Worm (Caenorhabditis elegans) whole organism, dauer: ENCODE measurements around the gene Y70C5B.2.
"Not testable (repeated sequence)": the region's sequence is repeated elsewhere in the genome, so short reads cannot be mapped to it uniquely, and the experiment has no call there.

Experiments
- unc-62 ChIP-seq: sonication (generic microtip); optimal IDR thresholded peaks from 2 replicates; lab custom pipeline; 2017; ENCODE audit warnings: missing biosample characterization, missing genetic modification reagents, missing genetic modification characterization

Y70C5B.2 gene

DNA sequence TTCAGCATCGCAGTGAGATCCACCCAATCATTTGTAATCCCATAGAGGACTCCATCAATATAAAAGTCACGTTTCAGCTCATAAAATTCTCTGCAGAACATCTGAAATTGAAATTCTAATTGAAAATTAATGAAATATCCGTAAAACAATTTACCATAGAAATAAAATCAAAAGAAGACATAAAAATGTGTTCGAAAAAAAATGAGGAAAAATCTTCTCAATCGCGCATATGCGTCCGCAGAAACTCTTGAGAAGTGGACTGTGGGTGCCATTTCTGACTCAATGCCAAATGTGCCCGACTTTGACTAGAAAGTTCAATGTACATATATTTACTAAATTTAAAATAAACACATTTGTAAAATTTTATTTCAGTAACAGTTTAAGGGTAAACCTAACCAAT is 7.8 kb upstream of the Y70C5B.2 start, which contains the start of gene F14F8.9:
Gene F14F8.9, minus strand, starts transcription at position 101 of the 400 bp plus-strand sequence.
- TF ChIP-seq unc-62 (GFP tag; lab: Kevin White, UChicago): no peak

DNA sequence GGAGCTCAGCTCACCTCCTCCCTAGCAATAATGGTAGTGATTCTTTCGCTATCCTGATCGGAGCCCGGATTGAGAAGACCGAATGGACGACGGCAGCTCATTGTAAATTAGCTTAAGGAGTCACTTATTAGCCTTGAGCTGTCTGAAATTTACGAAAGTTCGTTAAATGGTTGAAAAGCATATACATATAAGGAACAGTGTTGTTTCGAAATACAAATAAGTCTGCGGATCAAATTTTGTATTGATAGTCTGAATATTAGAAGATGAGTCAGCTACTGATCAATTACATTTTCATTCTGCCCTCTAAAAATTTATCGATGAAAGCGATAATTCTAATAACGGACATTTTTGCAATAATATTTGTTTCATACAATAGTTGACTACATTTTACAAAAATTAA is 5.9 kb upstream of the Y70C5B.2 start, which contains the start of gene F14F8.14:
Gene F14F8.14, minus strand, starts transcription at position 101 of the 400 bp plus-strand sequence.
- no peak for TF ChIP-seq unc-62 (GFP tag; lab: Kevin White, UChicago)

DNA sequence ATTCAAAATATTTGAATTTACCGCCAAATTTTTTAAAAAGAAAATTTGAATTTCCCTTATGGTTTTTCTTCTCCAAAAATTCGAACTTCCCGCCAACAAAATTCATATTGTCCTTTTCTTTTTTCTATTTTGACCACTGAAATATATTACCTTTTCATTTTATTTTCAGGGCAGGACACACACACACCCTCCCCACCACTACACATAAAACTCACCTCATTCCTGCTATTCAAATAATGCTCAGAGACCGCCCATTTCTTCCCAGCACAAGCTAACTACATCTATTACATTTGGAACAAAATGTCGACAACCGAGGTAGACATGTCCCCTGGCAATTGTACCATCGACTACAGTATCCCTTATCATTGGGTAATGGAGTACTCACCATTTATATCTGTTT is 6.5 kb downstream of the Y70C5B.2 start, which contains the start of gene W06G6.15:
Gene W06G6.15, plus strand, starts transcription at position 301 of the 400 bp plus-strand sequence.
- TF ChIP-seq unc-62 (GFP tag; lab: Kevin White, UChicago): not testable (repeated sequence)

DNA sequence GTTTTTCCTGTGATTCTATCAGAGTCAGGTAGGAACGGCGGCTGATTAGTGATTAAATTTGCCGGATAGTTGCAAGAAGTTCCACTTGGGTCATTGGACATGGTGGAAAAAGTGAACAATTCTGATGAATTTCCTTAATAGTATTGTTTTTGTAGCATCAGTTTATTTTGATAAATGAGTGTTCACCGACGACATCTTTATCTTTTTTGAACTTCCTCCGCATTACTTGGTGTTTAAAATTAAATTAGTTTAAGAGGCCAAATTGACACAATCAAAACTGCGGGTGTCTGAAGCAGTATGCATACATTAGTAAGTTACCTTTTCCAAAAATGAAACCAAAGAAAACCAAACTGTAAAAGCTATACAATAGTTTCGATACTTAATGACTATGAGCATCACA is 11.5 kb downstream of the Y70C5B.2 start, which contains the start of gene W06G6.11:
Gene W06G6.11, minus strand, starts transcription at position 101 of the 400 bp plus-strand sequence.
- not testable (repeated sequence) for TF ChIP-seq unc-62 (GFP tag; lab: Kevin White, UChicago)

DNA sequence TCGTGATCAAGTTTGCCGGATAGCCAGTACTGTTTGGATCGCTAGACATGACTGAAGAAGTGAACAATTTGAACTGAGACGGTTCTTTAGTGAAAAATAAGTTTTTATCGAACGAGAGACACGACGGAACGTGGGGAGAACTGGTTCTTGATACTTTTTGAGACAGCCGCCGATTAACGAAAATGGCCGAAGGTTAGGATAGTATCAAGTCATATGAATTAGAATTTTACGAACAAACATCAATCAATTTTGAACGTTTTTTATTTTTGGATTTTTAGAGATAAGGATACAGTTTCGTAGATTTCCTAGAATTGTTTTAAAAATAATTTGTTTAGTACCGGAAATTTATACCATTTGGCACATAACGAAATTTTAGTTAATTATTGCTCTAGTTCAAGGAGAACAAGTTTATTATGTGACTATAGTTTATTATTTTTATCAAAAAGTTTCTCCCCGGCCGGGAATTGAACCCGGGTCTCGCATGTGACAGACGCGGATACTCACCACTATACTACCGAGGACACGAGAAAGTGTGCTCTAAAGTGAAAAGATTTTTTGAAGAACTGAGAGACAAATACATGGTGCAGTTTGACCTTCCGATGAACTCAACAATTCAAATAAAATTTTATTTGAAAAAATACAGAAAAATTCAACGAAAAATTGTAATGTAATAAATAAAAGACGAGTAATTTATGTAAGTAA is 12.2 kb downstream of the Y70C5B.2 start, which contains the start of gene W06G6.20:
Gene W06G6.20, minus strand, starts transcription at position 51 of the 702 bp plus-strand sequence.
- TF ChIP-seq unc-62 (GFP tag; lab: Kevin White, UChicago): no peak

DNA sequence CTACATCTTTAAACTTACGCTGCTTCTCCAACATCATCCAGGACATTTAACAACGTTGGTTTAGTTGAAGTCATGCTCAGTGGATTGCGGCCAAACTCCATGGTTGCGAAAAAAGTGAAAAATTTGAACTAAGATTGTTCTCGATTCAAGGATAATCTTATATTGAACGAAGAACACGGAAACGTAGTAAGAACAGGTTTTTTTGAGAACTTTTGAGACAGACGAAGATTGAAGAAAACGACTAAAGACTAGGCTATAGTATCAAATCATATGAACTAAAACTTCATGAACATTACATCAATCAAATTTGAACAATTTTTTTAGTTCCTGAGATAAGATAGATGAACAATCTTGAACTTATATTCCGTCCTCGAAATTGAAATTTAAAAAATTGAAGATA is 13.6 kb downstream of the Y70C5B.2 start, which contains the start of gene W06G6.10:
Gene W06G6.10, minus strand, starts transcription at position 101 of the 400 bp plus-strand sequence.
- no peak for TF ChIP-seq unc-62 (GFP tag; lab: Kevin White, UChicago)

DNA sequence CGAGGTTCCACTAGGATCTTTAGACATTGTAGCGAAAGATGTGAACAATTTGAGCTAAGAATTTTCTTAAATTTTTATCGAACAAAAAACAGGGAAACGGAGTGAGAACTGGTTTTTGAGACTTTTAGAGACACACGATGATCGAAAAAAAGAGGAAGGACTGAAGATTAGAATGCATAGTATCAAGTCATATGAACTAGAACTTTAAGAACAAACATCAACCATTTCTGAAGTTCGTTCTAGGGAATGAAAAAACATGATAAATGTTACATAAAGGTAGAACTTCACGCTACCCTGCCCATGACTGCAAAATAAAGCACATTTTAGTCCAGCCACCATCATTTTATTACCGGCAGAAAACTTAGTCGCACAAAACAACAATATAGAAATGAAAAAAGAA is 14.3 kb downstream of the Y70C5B.2 start, which contains the start of gene W06G6.9:
Gene W06G6.9, minus strand, starts transcription at position 101 of the 400 bp plus-strand sequence.
- no peak for TF ChIP-seq unc-62 (GFP tag; lab: Kevin White, UChicago)

DNA sequence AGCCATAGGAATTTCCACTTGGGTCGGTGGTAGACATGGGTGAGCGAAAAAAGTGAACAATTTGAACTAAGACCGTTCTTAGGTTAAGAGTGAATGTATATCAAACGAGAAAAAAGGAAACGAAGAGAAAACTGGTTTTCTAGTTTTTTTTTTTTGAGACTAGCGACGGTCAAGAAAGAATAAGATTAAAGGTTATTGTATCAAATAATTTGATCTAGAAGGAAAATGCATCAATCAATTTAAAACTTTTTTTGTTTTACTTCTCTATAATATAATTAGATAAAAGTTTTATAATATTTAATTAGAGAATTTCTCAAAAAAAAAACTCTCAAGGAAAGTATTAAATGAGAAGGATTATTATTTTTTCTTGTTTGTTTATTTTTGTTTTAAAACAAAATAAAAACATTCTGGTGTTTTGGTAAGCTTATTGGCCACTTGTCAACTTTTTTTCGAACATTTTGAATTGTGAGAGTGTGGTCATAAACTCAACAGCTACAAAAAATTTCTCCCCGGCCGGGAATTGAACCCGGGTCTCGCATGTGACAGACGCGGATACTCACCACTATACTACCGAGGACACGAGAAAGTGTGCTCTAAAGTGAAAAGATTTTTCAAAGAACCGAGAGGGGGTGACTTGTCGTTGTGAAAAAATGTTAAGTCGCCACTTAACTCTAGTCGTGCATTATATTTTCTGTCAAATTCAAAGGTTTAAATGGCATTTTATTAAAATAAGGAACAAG is 15.3 kb downstream of the Y70C5B.2 start, which contains the start of gene W06G6.17:
Gene W06G6.17, minus strand, starts transcription at position 51 of the 740 bp plus-strand sequence.
- no peak for TF ChIP-seq unc-62 (GFP tag; lab: Kevin White, UChicago)

DNA sequence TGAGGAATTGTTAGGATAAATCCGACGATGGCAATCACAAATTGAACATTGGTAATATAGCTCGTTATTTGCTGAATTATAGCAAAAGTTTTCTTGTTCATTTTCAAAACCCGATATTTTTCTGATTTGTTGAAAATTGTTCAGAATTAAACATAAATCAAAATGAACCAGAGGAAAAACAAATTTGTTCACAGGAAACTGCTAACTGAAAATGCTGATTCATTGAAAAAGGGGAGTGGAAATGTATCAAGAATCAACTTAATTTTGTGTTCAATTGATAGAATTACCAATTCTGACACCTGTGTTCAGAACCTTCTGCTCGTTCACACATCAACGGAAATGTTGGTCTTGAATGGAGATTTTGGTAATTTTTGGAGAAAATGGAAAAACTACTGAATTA is 17.2 kb downstream of the Y70C5B.2 start, which contains the start of gene srw-77:
Gene srw-77, minus strand, starts transcription at position 101 of the 400 bp plus-strand sequence.
- no peak for TF ChIP-seq unc-62 (GFP tag; lab: Kevin White, UChicago)

DNA sequence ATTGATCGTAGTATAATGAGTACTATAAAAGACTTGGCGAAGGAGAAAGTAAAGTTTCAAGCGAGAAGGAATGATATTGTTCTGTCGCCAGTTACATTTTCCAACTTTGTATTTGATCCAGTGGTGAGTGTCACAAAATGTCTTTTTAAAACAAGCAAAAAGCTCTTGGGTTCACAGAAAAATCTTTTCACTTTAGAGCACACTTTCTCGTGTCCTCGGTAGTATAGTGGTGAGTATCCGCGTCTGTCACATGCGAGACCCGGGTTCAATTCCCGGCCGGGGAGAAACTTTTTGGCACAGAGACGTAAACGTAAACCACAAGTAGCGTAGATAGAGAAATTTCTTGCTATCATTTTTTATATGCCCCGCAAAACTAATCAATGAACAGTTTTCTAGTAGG is 20.4 kb downstream of the Y70C5B.2 start:
- no peak for TF ChIP-seq unc-62 (GFP tag; lab: Kevin White, UChicago)

DNA sequence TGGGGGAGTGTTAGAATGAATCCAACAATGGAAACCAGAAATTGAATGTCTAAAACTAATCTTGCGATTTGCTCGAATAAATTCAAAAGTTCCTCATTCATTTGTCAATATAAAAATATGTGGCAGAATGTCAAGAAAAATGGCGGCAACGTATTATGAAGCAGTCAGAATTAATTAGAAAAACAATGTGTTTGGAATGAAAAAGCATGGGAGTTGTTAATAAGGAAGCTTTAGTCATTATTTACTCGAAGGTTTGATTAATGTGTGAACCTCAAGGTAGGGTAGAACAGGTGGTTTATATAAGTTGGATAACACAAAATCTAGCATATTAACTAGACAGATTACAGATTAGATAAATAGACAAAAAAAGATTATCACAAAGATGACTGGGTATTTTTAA is 22.5 kb downstream of the Y70C5B.2 start, which contains the start of gene srw-76:
Gene srw-76, minus strand, starts transcription at position 101 of the 400 bp plus-strand sequence.
- TF ChIP-seq unc-62 (GFP tag; lab: Kevin White, UChicago): no peak

DNA sequence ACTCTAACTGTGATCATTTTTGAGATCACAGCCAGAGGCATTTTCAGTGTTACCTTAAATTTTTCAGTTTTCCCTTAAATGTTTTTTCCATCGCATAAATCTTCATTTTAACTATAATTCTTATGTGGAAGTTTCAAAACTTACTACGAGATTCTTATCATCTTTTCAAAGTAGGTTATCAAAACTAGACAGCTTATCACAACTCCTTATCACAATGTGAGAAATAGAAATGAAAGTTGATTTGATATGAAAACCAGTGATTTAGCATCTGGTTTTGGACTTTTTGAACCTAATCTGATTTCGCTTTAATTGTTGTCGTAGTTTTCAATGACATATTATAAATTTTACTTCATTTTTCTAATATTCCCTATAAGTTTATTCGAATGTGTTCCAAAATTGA is 24.8 kb downstream of the Y70C5B.2 start, which contains the start of gene mltn-11:
Gene mltn-11, plus strand, starts transcription at position 276 of the 400 bp plus-strand sequence.
- TF ChIP-seq unc-62 (GFP tag; lab: Kevin White, UChicago): no peak

DNA sequence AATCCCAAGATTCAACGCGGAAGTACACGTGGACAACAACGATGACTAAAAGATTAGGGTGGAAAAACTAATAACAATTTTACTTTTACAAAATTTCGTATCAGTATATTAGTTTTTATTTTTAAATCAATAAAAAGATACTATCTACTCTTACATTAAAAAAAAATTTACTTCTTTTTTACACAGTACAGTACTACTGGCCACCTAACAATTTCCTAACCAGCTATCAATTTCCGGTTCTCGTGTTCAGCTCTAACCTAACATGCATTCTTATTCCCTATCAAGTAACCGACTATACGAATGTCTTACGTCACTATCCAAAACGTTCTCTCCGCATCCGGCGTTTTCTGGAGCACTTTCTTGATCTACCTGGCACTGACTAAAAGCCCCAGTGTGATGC is 31.1 kb downstream of the Y70C5B.2 start, which contains the start of gene srd-21:
Gene srd-21, plus strand, starts transcription at position 301 of the 400 bp plus-strand sequence.
- no peak for TF ChIP-seq unc-62 (GFP tag; lab: Kevin White, UChicago)

DNA sequence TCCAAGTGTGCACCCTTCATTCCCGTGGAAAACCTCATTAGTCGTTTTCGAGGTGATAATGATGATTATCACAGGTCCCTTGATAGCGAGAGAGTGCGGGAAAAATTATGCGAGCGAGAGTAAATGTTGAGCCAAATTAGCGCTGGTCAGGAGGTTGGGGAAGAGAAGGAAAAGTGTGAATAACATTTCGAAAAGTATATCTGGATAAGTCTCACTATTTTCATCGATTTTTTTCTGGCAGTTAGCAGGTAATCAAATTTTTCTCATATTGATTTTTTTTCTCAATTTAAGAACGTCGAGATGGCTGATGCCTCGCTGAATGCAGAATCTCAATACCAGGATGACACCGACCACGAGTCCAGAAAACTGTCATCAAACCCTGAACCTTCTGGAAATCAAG is 31.7 kb downstream of the Y70C5B.2 start, which contains the start of gene W06G6.2:
Gene W06G6.2, plus strand, starts transcription at position 301 of the 400 bp plus-strand sequence.
- no peak for TF ChIP-seq unc-62 (GFP tag; lab: Kevin White, UChicago)

DNA sequence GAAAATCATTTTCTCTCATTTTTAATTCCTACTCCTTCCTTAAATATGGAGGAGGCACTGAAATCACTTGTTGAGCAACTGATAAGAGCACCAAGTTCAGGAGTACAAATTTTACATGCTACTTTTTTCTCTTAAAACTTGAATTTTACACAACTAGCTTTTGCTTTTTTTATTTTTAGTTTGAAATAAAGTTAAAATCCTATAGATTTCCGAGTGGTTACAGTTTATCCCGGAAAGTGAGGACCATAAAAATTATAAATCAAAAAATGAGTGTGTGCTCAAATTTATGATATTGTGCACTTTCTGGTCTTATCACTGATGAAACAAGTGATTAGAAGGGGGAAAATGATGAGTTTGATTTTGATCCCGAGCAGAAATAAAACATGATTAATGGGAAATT is 32.8 kb downstream of the Y70C5B.2 start, which contains the start of gene oac-53:
Gene oac-53, minus strand, starts transcription at position 9 of the 400 bp plus-strand sequence.
- TF ChIP-seq unc-62 (GFP tag; lab: Kevin White, UChicago): no peak
